Worm (Caenorhabditis elegans) whole organism, young adult: ENCODE data around the gene sprr-2.
A peak's percentile ranks its signal among the peaks of the same experiment; 100 is the strongest.

Experiments used
- F33H1.4 ChIP-seq: fragments of 200-800 bp; sonication (Bioruptor generic); IDR thresholded peaks from 2 replicates; pipeline ENCODE4 v1.3.6; 2022; ENCODE audit warnings: missing genetic modification reagents, missing genetic modification characterization, missing compliant biosample characterization
- F57C9.4 ChIP-seq: sonication (generic microtip); optimal IDR thresholded peaks from 2 replicates; lab custom pipeline; 2017; ENCODE audit warnings: mild to moderate bottlenecking, missing genetic modification characterization, missing compliant biosample characterization
- T07F8.4 ChIP-seq: sonication (generic microtip); optimal IDR thresholded peaks from 2 replicates; lab custom pipeline; 2016; ENCODE audit warnings: mild to moderate bottlenecking, missing genetic modification characterization, moderate library complexity, missing compliant biosample characterization
- Y53F4B.3 ChIP-seq: fragments of 200-800 bp; sonication (Bioruptor generic); IDR thresholded peaks from 2 replicates; pipeline ENCODE4 v1.3.6; 2022; ENCODE audit warnings: missing genetic modification reagents, missing genetic modification characterization, missing compliant biosample characterization
- Y53G8AR.9 ChIP-seq: fragments of 200-800 bp; sonication (Bioruptor generic); conservative IDR thresholded peaks from 2 replicates; pipeline ENCODE4 v1.3.6; 2022; ENCODE audit warnings: missing genetic modification reagents, missing genetic modification characterization, missing compliant biosample characterization
- Y56A3A.18 ChIP-seq: fragments of 200-800 bp; sonication (Bioruptor generic); IDR thresholded peaks from 2 replicates; pipeline ENCODE4 v1.3.6; 2022; ENCODE audit warnings: missing genetic modification reagents, missing genetic modification characterization, missing compliant biosample characterization
- Y67H2A.10 ChIP-seq: fragments of 200-800 bp; sonication (Bioruptor generic); conservative IDR thresholded peaks from 2 replicates; pipeline ENCODE4 v1.3.6; 2022; ENCODE audit warnings: missing genetic modification reagents, missing genetic modification characterization, missing compliant biosample characterization
- Y79H2A.3 ChIP-seq: fragments of 200-800 bp; sonication (Bioruptor generic); conservative IDR thresholded peaks from 2 replicates; pipeline ENCODE4 v1.3.6; 2022; ENCODE audit warnings: missing genetic modification reagents, missing genetic modification characterization, missing compliant biosample characterization
- akir-1 ChIP-seq: fragments of 200-800 bp; sonication (Bioruptor generic); optimal IDR thresholded peaks from 2 replicates; lab custom pipeline; 2018; ENCODE audit warnings: mild to moderate bottlenecking, missing genetic modification characterization, moderate library complexity, missing compliant biosample characterization
- aptf-3 ChIP-seq: fragments of 200-800 bp; sonication (Bioruptor generic); IDR thresholded peaks from 2 replicates; pipeline ENCODE4 v1.3.6; 2022; ENCODE audit warnings: missing genetic modification characterization, missing compliant biosample characterization
- athp-1 ChIP-seq: sonication (generic microtip); optimal IDR thresholded peaks from 2 replicates; lab custom pipeline; 2017; ENCODE audit warnings: mild to moderate bottlenecking, missing genetic modification characterization, missing compliant biosample characterization
- bed-1 ChIP-seq: fragments of 200-800 bp; sonication (Bioruptor generic); IDR thresholded peaks from 2 replicates; pipeline ENCODE4 v1.3.6; 2022; ENCODE audit warnings: missing genetic modification reagents, missing genetic modification characterization, missing compliant biosample characterization
- ceh-27 ChIP-seq: fragments of 200-800 bp; sonication (Bioruptor generic); optimal IDR thresholded peaks from 2 replicates; lab custom pipeline; 2018; ENCODE audit warnings: mild to moderate bottlenecking, missing genetic modification characterization, moderate library complexity, missing compliant biosample characterization
- die-1 ChIP-seq: sonication (generic microtip); optimal IDR thresholded peaks from 2 replicates; lab custom pipeline; 2016; ENCODE audit warnings: missing genotype, mild to moderate bottlenecking, missing genetic modification characterization, missing compliant biosample characterization
- egl-18 ChIP-seq: fragments of 200-800 bp; sonication (Bioruptor generic); IDR thresholded peaks from 2 replicates; pipeline ENCODE4 v1.3.6; 2022; ENCODE audit warnings: missing genetic modification reagents, missing genetic modification characterization, missing compliant biosample characterization
- egl-44 ChIP-seq: fragments of 200-800 bp; sonication (Bioruptor generic); IDR thresholded peaks from 2 replicates; pipeline ENCODE4 v1.3.6; 2022; ENCODE audit warnings: missing genetic modification reagents, missing genetic modification characterization, missing compliant biosample characterization
- ekl-4 ChIP-seq: fragments of 200-800 bp; sonication (Bioruptor generic); IDR thresholded peaks from 2 replicates; pipeline ENCODE4 v1.3.6; 2022; ENCODE audit warnings: missing genetic modification reagents, missing genetic modification characterization, missing compliant biosample characterization
- fkh-3 ChIP-seq: sonication (generic microtip); optimal IDR thresholded peaks from 2 replicates; lab custom pipeline; 2016; ENCODE audit warnings: mild to moderate bottlenecking, missing genetic modification characterization, missing compliant biosample characterization
- gei-17 ChIP-seq: fragments of 200-800 bp; sonication (Bioruptor generic); optimal IDR thresholded peaks from 2 replicates; lab custom pipeline; 2018; ENCODE audit warnings: mild to moderate bottlenecking, missing genetic modification characterization, missing compliant biosample characterization
- hmg-20 ChIP-seq: fragments of 200-800 bp; sonication (Bioruptor generic); IDR thresholded peaks from 2 replicates; pipeline ENCODE4 v1.3.6; 2022; ENCODE audit warnings: missing genetic modification reagents, missing genetic modification characterization, missing compliant biosample characterization
- lag-1 ChIP-seq: fragments of 200-800 bp; sonication (Bioruptor generic); IDR thresholded peaks from 2 replicates; pipeline ENCODE4 v1.3.6; 2022; ENCODE audit warnings: missing genetic modification reagents, missing genetic modification characterization, missing compliant biosample characterization
- let-526 ChIP-seq: fragments of 200-800 bp; sonication (Bioruptor generic); IDR thresholded peaks from 2 replicates; pipeline ENCODE4 v1.3.6; 2022; ENCODE audit warnings: missing genetic modification reagents, missing genetic modification characterization, missing compliant biosample characterization
- lin-35 ChIP-seq, 3 experiments: fragments of 150-350 bp in 2 of 3; sonication (generic microtip) in 1 of 3; optimal IDR thresholded peaks; 2 replicates each; lab custom pipeline; 2014 to 2018; ENCODE audit warnings: missing biosample characterization in 3 of 3, missing genetic modification characterization in 3 of 3, missing genetic modification reagents in 3 of 3
- lin-40 ChIP-seq: sonication (generic microtip); optimal IDR thresholded peaks from 2 replicates; lab custom pipeline; 2016; ENCODE audit warnings: missing genetic modification characterization, mild to moderate bottlenecking, missing compliant biosample characterization, missing genotype, missing genetic modification reagents
- lir-1 ChIP-seq: fragments of 200-800 bp; sonication (Bioruptor generic); conservative IDR thresholded peaks from 2 replicates; pipeline ENCODE4 v1.3.6; 2022; ENCODE audit warnings: missing genetic modification reagents, missing genetic modification characterization, missing compliant biosample characterization
- madf-10 ChIP-seq: sonication (generic microtip); optimal IDR thresholded peaks from 2 replicates; lab custom pipeline; 2016; ENCODE audit warnings: mild to moderate bottlenecking, missing genetic modification characterization, missing compliant biosample characterization
- madf-6 ChIP-seq: fragments of 200-800 bp; sonication (Bioruptor generic); IDR thresholded peaks from 2 replicates; pipeline ENCODE4 v1.3.6; 2022; ENCODE audit warnings: missing genetic modification reagents, missing genetic modification characterization, missing compliant biosample characterization
- madf-8 ChIP-seq: fragments of 200-800 bp; sonication (Bioruptor generic); conservative IDR thresholded peaks from 2 replicates; pipeline ENCODE4 v1.3.6; 2022; ENCODE audit warnings: missing genetic modification reagents, missing genetic modification characterization, missing compliant biosample characterization
- mcd-1 ChIP-seq: fragments of 200-800 bp; sonication (Bioruptor generic); IDR thresholded peaks from 2 replicates; pipeline ENCODE4 v1.3.6; 2022; ENCODE audit warnings: missing genetic modification reagents, missing genetic modification characterization, missing compliant biosample characterization
- nfya-1 ChIP-seq: sonication (generic microtip); optimal IDR thresholded peaks from 2 replicates; lab custom pipeline; 2017; ENCODE audit warnings: antibody characterized with exemption, missing compliant biosample characterization, missing genetic modification characterization, borderline replicate concordance; ENCODE audit not compliant: insufficient read depth
- nfya-2 ChIP-seq: fragments of 200-800 bp; sonication (Bioruptor generic); IDR thresholded peaks from 2 replicates; pipeline ENCODE4 v1.3.6; 2022; ENCODE audit warnings: missing genetic modification reagents, missing genetic modification characterization, missing compliant biosample characterization
- nhr-179 ChIP-seq: sonication (generic microtip); optimal IDR thresholded peaks from 2 replicates; lab custom pipeline; 2016; ENCODE audit warnings: mild to moderate bottlenecking, missing genetic modification characterization, missing compliant biosample characterization
- repo-1 ChIP-seq: sonication (generic microtip); optimal IDR thresholded peaks from 2 replicates; lab custom pipeline; 2017; ENCODE audit warnings: mild to moderate bottlenecking, missing genetic modification characterization, missing compliant biosample characterization
- rpc-1 ChIP-seq, 2 experiments: fragments of 150-350 bp in 1 of 2; sonication (generic microtip) in 1 of 2; optimal IDR thresholded peaks; 2 replicates each; lab custom pipeline; 2014 to 2018; ENCODE audit warnings: missing biosample characterization in 1 of 2, missing genetic modification characterization in 1 of 2, missing genetic modification reagents in 1 of 2, missing genotype in 1 of 2
- snpc-1.3 ChIP-seq: sonication (generic microtip); optimal IDR thresholded peaks from 2 replicates; lab custom pipeline; 2017; ENCODE audit warnings: missing genetic modification characterization, mild to moderate bottlenecking, missing compliant biosample characterization, antibody characterized with exemption, moderate library complexity, missing genotype, missing genetic modification reagents; ENCODE audit not compliant: insufficient read depth
- snpc-4 ChIP-seq, 5 experiments: fragments of 150-350 bp in 1 of 5; sonication (generic microtip) in 4 of 5; optimal IDR thresholded peaks; 2 replicates each; lab custom pipeline; 2014 to 2018; ENCODE audit warnings: missing genetic modification characterization in 5 of 5, missing biosample characterization in 3 of 5, antibody characterized with exemption in 2 of 5, mild to moderate bottlenecking in 2 of 5, missing compliant biosample characterization in 2 of 5, missing genotype in 2 of 5, moderate library complexity in 2 of 5, missing genetic modification reagents in 1 of 5
- somi-1 ChIP-seq: fragments of 200-800 bp; sonication (Bioruptor generic); optimal IDR thresholded peaks from 2 replicates; lab custom pipeline; 2018; ENCODE audit warnings: mild to moderate bottlenecking, missing genetic modification characterization, missing compliant biosample characterization
- sptf-2 ChIP-seq: fragments of 200-800 bp; sonication (Bioruptor generic); optimal IDR thresholded peaks from 2 replicates; lab custom pipeline; 2018; ENCODE audit warnings: mild to moderate bottlenecking, missing genetic modification characterization, missing compliant biosample characterization
- tlf-1 ChIP-seq: fragments of 200-800 bp; sonication (Bioruptor generic); optimal IDR thresholded peaks from 2 replicates; lab custom pipeline; 2018; ENCODE audit warnings: mild to moderate bottlenecking, missing genetic modification characterization, missing compliant biosample characterization
- unc-130 ChIP-seq: sonication (generic microtip); optimal IDR thresholded peaks from 2 replicates; lab custom pipeline; 2016; ENCODE audit warnings: missing genetic modification reagents, missing genetic modification characterization, missing compliant biosample characterization
- xnd-1 ChIP-seq: sonication (generic microtip); optimal IDR thresholded peaks from 2 replicates; lab custom pipeline; 2016; ENCODE audit warnings: missing genotype, missing genetic modification reagents, missing genetic modification characterization, missing compliant biosample characterization
- ztf-22 ChIP-seq: fragments of 200-800 bp; sonication (Bioruptor generic); optimal IDR thresholded peaks from 2 replicates; lab custom pipeline; 2018; ENCODE audit warnings: mild to moderate bottlenecking, missing genetic modification characterization, moderate library complexity, missing compliant biosample characterization
- ztf-25 ChIP-seq: fragments of 200-800 bp; sonication (Bioruptor generic); IDR thresholded peaks from 2 replicates; pipeline ENCODE4 v1.3.6; 2022; ENCODE audit warnings: missing genetic modification reagents, missing genetic modification characterization, missing compliant biosample characterization
- ztf-26 ChIP-seq: sonication (generic microtip); optimal IDR thresholded peaks from 2 replicates; lab custom pipeline; 2017; ENCODE audit warnings: missing genetic modification characterization, missing compliant biosample characterization
- ztf-28 ChIP-seq: fragments of 200-800 bp; sonication (Bioruptor generic); IDR thresholded peaks from 2 replicates; pipeline ENCODE4 v1.3.6; 2022; ENCODE audit warnings: missing genetic modification reagents, missing genetic modification characterization, missing compliant biosample characterization

sprr-2 gene

DNA sequence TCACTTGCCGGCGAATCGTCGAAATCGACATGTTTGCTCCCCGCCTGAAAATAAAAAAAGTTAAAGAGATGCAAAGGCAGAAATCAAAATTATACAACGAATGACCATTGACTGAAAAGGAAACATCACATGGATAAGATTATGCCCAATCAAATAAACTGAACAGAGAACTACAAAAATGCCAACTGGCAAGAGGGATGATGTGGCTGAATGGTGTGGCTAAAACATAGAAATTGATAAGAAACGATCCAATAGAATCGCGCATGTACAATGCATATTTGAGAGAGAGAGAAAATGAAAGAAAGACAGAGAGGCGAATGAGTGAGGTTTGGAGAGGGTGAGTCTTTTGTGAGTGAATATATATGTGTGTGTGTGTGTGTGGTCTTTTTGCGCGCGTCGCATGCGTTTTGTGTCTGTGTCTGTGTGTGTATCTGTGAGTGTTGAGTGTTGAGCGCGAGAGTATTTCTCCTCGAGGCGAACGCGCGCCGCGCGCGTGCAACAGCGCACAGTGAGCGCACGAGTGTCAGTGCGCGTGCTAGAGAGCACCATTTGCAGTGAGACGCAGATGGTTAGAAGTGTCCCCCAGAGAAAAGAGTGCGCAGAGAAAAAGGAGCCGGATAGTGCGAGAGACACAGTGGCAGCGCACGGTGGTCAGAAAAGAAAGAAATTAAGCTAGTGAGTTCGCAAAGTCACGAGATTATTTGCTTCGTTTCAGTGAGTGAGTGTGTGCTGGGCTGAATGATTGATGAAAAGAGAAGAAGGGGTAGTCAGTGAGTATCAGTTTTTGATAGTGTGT lies 25.4 kb downstream of the sprr-2 start, which contains the start of gene epn-1 (continued):
- 0 out of 2 replicates have a peak, but pooled peaks have one; percentile 18 for TF ChIP-seq ztf-25 (GFP tag; lab: Robert Waterston, UW)
- peak; percentile 60 for TF ChIP-seq die-1 (tag; lab: Kevin White, UChicago)
- peak; percentile 50; the same call in 1 of the 2 replicates for TF ChIP-seq Y56A3A.18
- peak; percentile 93 for TF ChIP-seq Y67H2A.10 (GFP tag; lab: Robert Waterston, UW)
- TF ChIP-seq egl-44 (GFP tag; lab: Robert Waterston, UW), result peak; percentile 95
- no peak for TF ChIP-seq bed-1 (GFP tag; lab: Robert Waterston, UW)
- TF ChIP-seq gei-17, result peak; percentile 90
- no peak for TF ChIP-seq F57C9.4 (tag; lab: Kevin White, UChicago)
- peak; percentile 98 for TF ChIP-seq lin-40 (tag; lab: Kevin White, UChicago)
- peak in 1 of 3 experiments; percentile 90 for TF ChIP-seq lin-35 (GFP tag; optimal IDR thresholded peaks at IDR 0.05; lab: Kevin White, UChicago)
- TF ChIP-seq Y53F4B.3 (GFP tag; lab: Robert Waterston, UW), result no peak
- TF ChIP-seq lir-1 (GFP tag; lab: Robert Waterston, UW), result peak; percentile 99
- peak; percentile 98 for TF ChIP-seq madf-10 (tag; lab: Kevin White, UChicago)
- TF ChIP-seq somi-1 (GFP tag; lab: Kevin White, UChicago), result peak; percentile 98
- no peak for TF ChIP-seq aptf-3
- peak; percentile 88 for TF ChIP-seq mcd-1 (GFP tag; lab: Robert Waterston, UW)
- no peak for TF ChIP-seq madf-8 (GFP tag; lab: Robert Waterston, UW)
- TF ChIP-seq repo-1, result peak; percentile 93
- peak; percentile 87 for TF ChIP-seq let-526
- peak; percentile 82 for TF ChIP-seq akir-1 (GFP tag; lab: Kevin White, UChicago)
- no peak for TF ChIP-seq unc-130
- 0 out of 2 replicates have a peak, but pooled peaks have one; percentile 21 for TF ChIP-seq madf-6 (GFP tag; lab: Robert Waterston, UW)
- TF ChIP-seq sptf-2 (GFP tag; lab: Kevin White, UChicago), result peak; percentile 56
- peak; percentile 97 for TF ChIP-seq ceh-27 (GFP tag; lab: Kevin White, UChicago)
- TF ChIP-seq fkh-3 (tag; lab: Kevin White, UChicago), result peak; percentile 30
- peak; percentile 59; the same call in 1 of the 2 replicates for TF ChIP-seq Y79H2A.3 (GFP tag; lab: Robert Waterston, UW)
- TF ChIP-seq egl-18 (GFP tag; lab: Robert Waterston, UW), result peak; percentile 92
- peak; percentile 95 for TF ChIP-seq ekl-4
- TF ChIP-seq tlf-1 (GFP tag; lab: Kevin White, UChicago), result peak; percentile 92
- TF ChIP-seq rpc-1 (optimal IDR thresholded peaks at IDR 0.05; lab: Kevin White, UChicago), result no peak
- TF ChIP-seq rpc-1 (tag; optimal IDR thresholded peaks at IDR 0.05; lab: Kevin White, UChicago), result no peak
- TF ChIP-seq lag-1 (GFP tag; lab: Robert Waterston, UW), result 0 out of 2 replicates have a peak, but pooled peaks have one; percentile 64
- TF ChIP-seq Y53G8AR.9 (GFP tag; lab: Robert Waterston, UW), result peak; percentile 95
- no peak for TF ChIP-seq snpc-1.3 (tag; lab: Kevin White, UChicago)
- TF ChIP-seq snpc-4 (GFP tag; optimal IDR thresholded peaks at IDR 0.05; lab: Kevin White, UChicago), result peak; percentile 63
- peak in 3 of 4 experiments; percentile 80 to 89 (median 87) for TF ChIP-seq snpc-4 (tag; optimal IDR thresholded peaks at IDR 0.05; lab: Kevin White, UChicago)
- no peak for TF ChIP-seq nfya-1 (tag; lab: Kevin White, UChicago)
- no peak for TF ChIP-seq hmg-20 (GFP tag; lab: Robert Waterston, UW)
- TF ChIP-seq xnd-1 (tag; lab: Kevin White, UChicago), result no peak
- peak; percentile 90 for TF ChIP-seq ztf-22 (GFP tag; lab: Kevin White, UChicago)
- peak; percentile 97 for TF ChIP-seq ztf-26
- TF ChIP-seq F33H1.4 (GFP tag; lab: Robert Waterston, UW), result peak; percentile 29
- peak; percentile 96 for TF ChIP-seq athp-1
- no peak for TF ChIP-seq nfya-2 (GFP tag; lab: Robert Waterston, UW)
- TF ChIP-seq T07F8.4 (tag; lab: Kevin White, UChicago), result peak; percentile 68
- no peak for TF ChIP-seq ztf-28 (GFP tag; lab: Robert Waterston, UW)
- no peak for TF ChIP-seq nhr-179 (tag; lab: Kevin White, UChicago)
